Fruit fly (Drosophila melanogaster) whole organism, pupa: Measurements from ENCODE around the gene Glys.

Source experiments
- CG10348 ChIP-seq: fragments of 200-800 bp; sonication (Bioruptor generic); IDR thresholded peaks from 2 replicates; pipeline ENCODE4 v1.3.6; 2022; ENCODE audit warnings: missing biosample characterization, missing genetic modification characterization
- CG12605 ChIP-seq: fragments of 200-800 bp; sonication (Bioruptor generic); IDR thresholded peaks from 2 replicates; pipeline ENCODE4 v1.3.6; 2022; ENCODE audit warnings: missing biosample characterization, missing genetic modification characterization
- CG13204 ChIP-seq: fragments of 200-800 bp; sonication (Bioruptor generic); optimal IDR thresholded peaks from 2 replicates; lab custom pipeline; 2018; ENCODE audit warnings: missing biosample characterization, mild to moderate bottlenecking, missing genetic modification characterization, moderate library complexity
- CG14655 ChIP-seq: fragments of 200-800 bp; sonication (Bioruptor generic); optimal IDR thresholded peaks from 3 replicates; lab custom pipeline; 2017; ENCODE audit warnings: mild to moderate bottlenecking, missing biosample characterization, missing genetic modification reagents, missing genetic modification characterization
- CG15710 ChIP-seq: fragments of 200-800 bp; sonication (Bioruptor generic); optimal IDR thresholded peaks from 2 replicates; lab custom pipeline; 2018; ENCODE audit warnings: missing biosample characterization, mild to moderate bottlenecking, missing genetic modification characterization, moderate library complexity
- CG17806 ChIP-seq: fragments of 200-800 bp; sonication (Bioruptor generic); optimal IDR thresholded peaks from 2 replicates; lab custom pipeline; 2018; ENCODE audit warnings: missing biosample characterization, mild to moderate bottlenecking, missing genetic modification characterization, moderate library complexity
- CG32121 ChIP-seq: fragments of 200-800 bp; sonication (Bioruptor generic); IDR thresholded peaks from 2 replicates; pipeline ENCODE4 v1.3.6; 2022; ENCODE audit warnings: missing biosample characterization, missing genetic modification characterization
- CG34367 ChIP-seq: fragments of 200-800 bp; sonication (Bioruptor generic); optimal IDR thresholded peaks from 2 replicates; lab custom pipeline; 2018; ENCODE audit warnings: missing biosample characterization, mild to moderate bottlenecking, missing genetic modification characterization
- CG4496 ChIP-seq: fragments of 200-800 bp; sonication (Bioruptor generic); IDR thresholded peaks from 3 replicates; pipeline ENCODE4 v1.3.6; 2022; ENCODE audit warnings: missing biosample characterization, missing genetic modification characterization
- CG8159 ChIP-seq: fragments of 200-800 bp; sonication (Bioruptor generic); optimal IDR thresholded peaks from 3 replicates; lab custom pipeline; 2018; ENCODE audit warnings: missing biosample characterization, mild to moderate bottlenecking, missing genetic modification characterization, moderate library complexity
- CG8301 ChIP-seq: fragments of 200-800 bp; sonication (Bioruptor generic); optimal IDR thresholded peaks from 2 replicates; lab custom pipeline; 2018; ENCODE audit warnings: missing biosample characterization, mild to moderate bottlenecking, missing genetic modification characterization
- CG9948 ChIP-seq: fragments of 200-800 bp; sonication (Bioruptor generic); optimal IDR thresholded peaks from 2 replicates; lab custom pipeline; 2018; ENCODE audit warnings: missing biosample characterization, mild to moderate bottlenecking, missing genetic modification characterization, moderate library complexity
- D1 ChIP-seq: fragments of 200-800 bp; sonication (Bioruptor generic); optimal IDR thresholded peaks from 2 replicates; lab custom pipeline; 2018; ENCODE audit warnings: missing biosample characterization, mild to moderate bottlenecking, missing genetic modification characterization, moderate library complexity
- EcR ChIP-seq: fragments of 200-800 bp; sonication (Bioruptor generic); optimal IDR thresholded peaks from 3 replicates; lab custom pipeline; 2019; ENCODE audit warnings: missing biosample characterization, missing genetic modification characterization, mild to moderate bottlenecking, moderate library complexity, missing genetic modification reagents
- Ets98B ChIP-seq: fragments of 200-800 bp; sonication (Bioruptor generic); IDR thresholded peaks from 2 replicates; pipeline ENCODE4 v1.3.6; 2022; ENCODE audit warnings: missing biosample characterization, missing genetic modification characterization
- Pif1A ChIP-seq: fragments of 200-800 bp; sonication (Bioruptor generic); optimal IDR thresholded peaks from 3 replicates; lab custom pipeline; 2016; ENCODE audit warnings: missing biosample characterization, missing genetic modification characterization
- Pif1B ChIP-seq: fragments of 200-800 bp; sonication (Bioruptor generic); optimal IDR thresholded peaks from 3 replicates; lab custom pipeline; 2016; ENCODE audit warnings: missing biosample characterization, missing genetic modification characterization
- Snoo ChIP-seq: fragments of 200-800 bp; sonication (Bioruptor generic); optimal IDR thresholded peaks from 3 replicates; lab custom pipeline; 2017; ENCODE audit warnings: missing biosample characterization, mild to moderate bottlenecking, missing genetic modification characterization, inconsistent platforms
- fd96Ca ChIP-seq: fragments of 200-800 bp; sonication (Bioruptor generic); IDR thresholded peaks from 3 replicates; pipeline ENCODE4 v1.3.6; 2022; ENCODE audit warnings: missing biosample characterization, missing genetic modification characterization
- gl ChIP-seq: fragments of 200-800 bp; sonication (Bioruptor generic); optimal IDR thresholded peaks from 2 replicates; lab custom pipeline; 2018; ENCODE audit warnings: missing biosample characterization, mild to moderate bottlenecking, missing genetic modification characterization
- rn ChIP-seq: fragments of 200-800 bp; sonication (Bioruptor generic); IDR thresholded peaks from 2 replicates; pipeline ENCODE4 v1.3.6; 2022; ENCODE audit warnings: missing biosample characterization, missing genetic modification characterization

Glys gene

DNA sequence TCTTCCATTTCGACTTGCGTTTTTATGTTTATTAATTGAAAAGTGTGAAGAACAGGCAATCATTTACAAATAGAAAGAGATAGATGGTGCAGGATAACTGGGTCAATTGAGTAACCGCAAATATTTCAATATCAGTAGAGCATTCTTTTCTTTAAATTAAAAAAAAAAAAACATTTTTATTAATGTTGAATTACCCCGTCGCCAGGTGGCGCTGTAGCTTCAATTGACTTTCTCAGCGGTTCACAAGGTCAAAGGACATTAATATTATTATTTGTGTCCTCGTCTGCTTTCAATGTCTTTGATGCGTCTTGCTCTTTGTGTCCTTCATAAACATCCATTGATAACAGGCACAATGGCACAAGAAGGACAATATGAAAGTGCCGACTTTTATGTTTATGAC, 1.2 kb upstream of the Glys start:
- TF ChIP-seq CG13204: no peak
- no peak for TF ChIP-seq CG8301
- TF ChIP-seq Pif1B (GFP tag; lab: Kevin White, UChicago): no peak
- TF ChIP-seq Ets98B (GFP tag; lab: Robert Waterston, UW): no peak
- no peak for TF ChIP-seq CG9948 (tag; lab: Kevin White, UChicago)
- TF ChIP-seq CG4496 (GFP tag; lab: Robert Waterston, UW): no peak
- no peak for TF ChIP-seq CG15710
- no peak for TF ChIP-seq Pif1A
- no peak for TF ChIP-seq gl (tag; lab: Kevin White, UChicago)
- TF ChIP-seq fd96Ca (GFP tag; lab: Robert Waterston, UW): no peak
- TF ChIP-seq CG34367: no peak
- no peak for TF ChIP-seq CG14655 (GFP tag; lab: Kevin White, UChicago)
- no peak for TF ChIP-seq Snoo (tag; lab: Kevin White, UChicago)
- no peak for TF ChIP-seq CG32121 (GFP tag; lab: Robert Waterston, UW)
- TF ChIP-seq CG10348 (GFP tag; lab: Robert Waterston, UW): no peak
- no peak for TF ChIP-seq rn (GFP tag; lab: Robert Waterston, UW)
- no peak for TF ChIP-seq CG12605 (GFP tag; lab: Robert Waterston, UW)
- TF ChIP-seq CG17806: no peak

DNA sequence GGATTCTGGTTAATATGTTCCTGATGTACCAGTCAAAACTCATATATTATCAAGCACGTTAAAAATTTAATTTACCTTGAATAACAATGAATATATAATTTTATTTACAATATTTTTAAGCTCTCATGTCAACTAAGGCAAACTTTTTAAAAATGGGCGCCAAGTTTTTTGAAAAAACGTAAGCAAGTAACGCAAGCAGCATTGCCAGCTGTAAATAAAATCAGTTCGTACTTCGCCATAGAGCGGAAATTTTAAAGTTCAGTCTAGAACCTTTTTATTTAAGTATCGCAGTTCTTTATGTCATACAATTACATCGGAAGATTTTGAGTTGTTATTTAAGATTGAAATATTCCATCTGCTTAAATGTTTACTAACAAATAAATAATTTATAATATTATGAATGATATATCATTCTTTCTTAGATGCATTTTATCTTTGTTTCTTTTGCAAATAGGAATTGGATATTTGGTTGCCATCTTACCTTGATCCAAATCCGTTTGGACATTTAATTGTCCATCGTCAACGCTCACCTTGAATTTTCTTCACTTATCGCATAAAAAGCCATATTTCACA, 627 bp upstream of the Glys start:
- no peak for TF ChIP-seq EcR
- no peak for TF ChIP-seq CG12605 (GFP tag; lab: Robert Waterston, UW)
- TF ChIP-seq CG10348 (GFP tag; lab: Robert Waterston, UW): no peak
- no peak for TF ChIP-seq Pif1A
- no peak for TF ChIP-seq CG15710
- TF ChIP-seq D1 (tag; lab: Kevin White, UChicago): no peak

DNA sequence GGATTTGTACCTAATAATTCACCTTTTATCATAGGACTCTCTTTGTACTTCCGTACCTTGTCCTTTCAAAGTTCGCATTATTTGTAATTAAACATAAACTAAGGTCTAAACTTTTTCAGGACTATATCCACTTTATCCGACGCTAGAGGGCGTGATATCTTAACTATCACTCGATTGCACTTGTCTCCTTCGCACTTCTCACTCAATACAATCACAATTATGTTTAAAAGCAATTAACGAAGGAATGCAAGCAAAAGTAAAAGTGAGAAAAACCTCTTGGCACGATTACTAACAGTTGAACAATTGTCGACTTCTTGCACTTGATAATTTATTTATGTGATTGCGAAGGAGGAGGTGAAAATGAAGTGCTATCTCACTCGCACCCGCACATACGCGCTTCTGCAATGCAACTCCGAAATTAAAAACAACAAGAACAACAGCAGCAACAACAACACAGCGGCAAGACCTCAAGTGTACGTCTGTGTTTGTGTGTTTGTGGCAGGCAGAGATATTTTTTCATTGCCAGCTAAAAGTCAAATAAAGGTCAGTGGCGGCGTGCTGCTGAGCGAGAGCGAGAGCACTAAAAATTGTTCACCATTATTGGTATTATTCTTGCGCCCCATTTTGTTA, 808 bp downstream of the Glys start:
- no peak for TF ChIP-seq CG10348 (GFP tag; lab: Robert Waterston, UW)
- TF ChIP-seq CG12605 (GFP tag; lab: Robert Waterston, UW): peak; percentile 25; the same call in 1 of the 2 replicates
- TF ChIP-seq EcR: peak; percentile 69

DNA sequence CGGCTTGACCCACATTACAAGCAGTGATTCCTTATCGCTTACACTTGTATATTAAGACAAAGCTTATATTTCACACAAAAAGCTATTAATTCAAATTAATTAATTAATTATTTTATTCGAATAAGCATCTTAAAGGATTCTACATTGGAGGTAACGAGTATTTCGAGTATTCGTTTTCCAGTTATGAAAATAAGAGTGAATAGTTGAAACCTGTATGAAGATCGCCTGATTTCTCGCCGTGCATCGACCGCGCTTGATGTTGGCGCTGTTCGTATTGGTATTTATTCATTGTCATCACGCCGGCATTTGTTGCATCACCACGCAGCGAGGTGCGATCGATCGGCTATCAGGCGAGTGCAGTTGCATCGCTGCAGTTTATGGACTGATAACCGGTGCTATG, 1.8 kb downstream of the Glys start:
- TF ChIP-seq CG15710: peak; percentile 77
- TF ChIP-seq CG8159 (tag; lab: Kevin White, UChicago): peak; percentile 75
- TF ChIP-seq rn (GFP tag; lab: Robert Waterston, UW): no peak
- TF ChIP-seq CG12605 (GFP tag; lab: Robert Waterston, UW): peak; percentile 79; the same call in 1 of the 2 replicates
- TF ChIP-seq D1 (tag; lab: Kevin White, UChicago): no peak
- TF ChIP-seq CG8301: no peak
- TF ChIP-seq CG4496 (GFP tag; lab: Robert Waterston, UW): peak; percentile 87
- TF ChIP-seq Pif1A: peak; percentile 56
- peak; percentile 5 for TF ChIP-seq EcR
- no peak for TF ChIP-seq gl (tag; lab: Kevin White, UChicago)
- peak; percentile 80 for TF ChIP-seq fd96Ca (GFP tag; lab: Robert Waterston, UW)
- TF ChIP-seq Snoo (tag; lab: Kevin White, UChicago): peak; percentile 44
- TF ChIP-seq CG13204: no peak
- TF ChIP-seq CG9948 (tag; lab: Kevin White, UChicago): peak; percentile 73
- TF ChIP-seq Ets98B (GFP tag; lab: Robert Waterston, UW): peak; percentile 88
- TF ChIP-seq CG32121 (GFP tag; lab: Robert Waterston, UW): peak; percentile 70; the same call in 1 of the 2 replicates
- TF ChIP-seq Pif1B (GFP tag; lab: Kevin White, UChicago): peak; percentile 66
- TF ChIP-seq CG14655 (GFP tag; lab: Kevin White, UChicago): no peak
- peak; percentile 66 for TF ChIP-seq CG34367
- no peak; the same call in 1 of the 2 replicates for TF ChIP-seq CG10348 (GFP tag; lab: Robert Waterston, UW)
- TF ChIP-seq CG17806: peak; percentile 65

DNA sequence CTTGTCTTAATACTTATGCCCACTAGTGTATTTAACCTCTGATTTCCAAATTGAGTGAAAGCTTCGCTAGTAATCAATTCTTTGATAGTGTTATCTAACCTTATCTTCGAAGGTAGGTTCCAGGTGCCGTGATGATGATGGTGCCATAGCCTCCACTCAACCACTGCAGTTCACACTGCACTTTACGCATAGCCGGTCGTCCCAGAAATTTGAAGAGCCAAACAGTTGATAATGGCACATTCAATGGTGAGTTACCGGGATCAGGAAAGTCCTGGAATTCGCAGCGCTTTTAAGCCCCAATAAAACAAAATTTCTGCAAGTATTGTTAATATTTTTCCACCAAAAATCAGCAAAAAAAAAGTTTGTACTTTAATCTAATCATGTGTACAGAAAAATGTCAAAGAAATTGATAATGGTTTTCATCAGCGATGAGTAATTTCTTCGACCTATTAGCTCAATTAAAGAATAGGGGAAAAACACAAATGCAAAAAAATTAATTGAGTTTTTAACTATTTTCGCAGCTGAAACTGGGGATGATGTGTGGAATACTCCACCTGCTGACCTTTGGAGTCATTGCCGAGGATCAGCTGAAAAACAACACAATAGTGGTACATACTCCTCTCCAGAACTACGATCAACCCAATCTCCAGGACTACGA, 7.4 kb downstream of the Glys start, which contains the start of gene CG3987:
CG3987 (plus strand) TSS at position 143 of the 658 bp plus-strand sequence.
- no peak for TF ChIP-seq CG8301
- TF ChIP-seq CG4496 (GFP tag; lab: Robert Waterston, UW): no peak
- TF ChIP-seq CG32121 (GFP tag; lab: Robert Waterston, UW): no peak
- TF ChIP-seq CG17806: no peak
- TF ChIP-seq Pif1B (GFP tag; lab: Kevin White, UChicago): no peak
- TF ChIP-seq CG34367: no peak
- peak; percentile 17 for TF ChIP-seq EcR
- TF ChIP-seq, all 21 proteins: peak for 1

- peak; percentile 21 for TF ChIP-seq Snoo (tag; lab: Kevin White, UChicago)
- no peak for TF ChIP-seq CG15710
- no peak for TF ChIP-seq CG10348 (GFP tag; lab: Robert Waterston, UW)
- no peak for TF ChIP-seq EcR
- no peak for TF ChIP-seq Pif1A
Measured at dm6 chr3R:15139010-15139815, 8.1 kb downstream of the Glys start.
